Fruit fly (Drosophila melanogaster): ENCODE data around the gene CG3987.

The CG3987 gene

dm6 chr3R:15139816-15140473, at the start of gene CG3987:
Gene CG3987, plus strand, starts transcription at chr3R:15139958.
- TF ChIP-seq ey (GFP tag; optimal IDR thresholded peaks at IDR 0.05): no peak
- TF ChIP-seq Sp1 (GFP tag; optimal IDR thresholded peaks at IDR 0.05): no peak
- no peak for TF ChIP-seq CrebA (GFP tag; optimal IDR thresholded peaks at IDR 0.05; ENCODE audit: borderline replicate concordance)
- no peak for TF ChIP-seq dl (GFP tag; optimal IDR thresholded peaks at IDR 0.05; ENCODE audit: insufficient read depth in 1 of 2, partially characterized antibody in 2 of 2)
- no peak for TF ChIP-seq brk (GFP tag; optimal IDR thresholded peaks at IDR 0.05)
- TF ChIP-seq Dfd (GFP tag; optimal IDR thresholded peaks at IDR 0.05): no peak
- no peak for TF ChIP-seq Myc (optimal IDR thresholded peaks at IDR 0.05)
- TF ChIP-seq lola (GFP tag; optimal IDR thresholded peaks at IDR 0.05): no peak
- TF ChIP-seq usp (GFP tag; optimal IDR thresholded peaks at IDR 0.05): no peak
- TF ChIP-seq pan (optimal IDR thresholded peaks at IDR 0.05): no peak
- no peak for TF ChIP-seq br (GFP tag; optimal IDR thresholded peaks at IDR 0.05)
- no peak for TF ChIP-seq Rel (GFP tag; optimal IDR thresholded peaks at IDR 0.05)
- TF ChIP-seq Rel (tag; optimal IDR thresholded peaks at IDR 0.05): peak; percentile 98
- TF ChIP-seq dsf (GFP tag; optimal IDR thresholded peaks at IDR 0.05; ENCODE audit: borderline replicate concordance): no peak
- TF ChIP-seq Vsx2 (GFP tag; optimal IDR thresholded peaks at IDR 0.05; ENCODE audit: partially characterized antibody): peak; percentile 58
- TF ChIP-seq Jra (GFP tag; optimal IDR thresholded peaks at IDR 0.05): no peak
- peak; percentile 62 for TF ChIP-seq Dif (GFP tag; optimal IDR thresholded peaks at IDR 0.05; ENCODE audit: partially characterized antibody)
- TF ChIP-seq GATAd (GFP tag; optimal IDR thresholded peaks at IDR 0.05): no peak
- TF ChIP-seq woc (GFP tag; optimal IDR thresholded peaks at IDR 0.05): no peak
- no peak for TF ChIP-seq sage (GFP tag; optimal IDR thresholded peaks at IDR 0.05)
- TF ChIP-seq foxo (GFP tag; optimal IDR thresholded peaks at IDR 0.05): no peak
- TF ChIP-seq HLH106 (tag; optimal IDR thresholded peaks at IDR 0.05): no peak

dm6 chr3R:15091680-15092343, 47.9 kb upstream of the CG3987 start:
- TF ChIP-seq psq (GFP tag; optimal IDR thresholded peaks at IDR 0.05) (peak; percentile 69), jim (GFP tag; optimal IDR thresholded peaks at IDR 0.05) (peak; percentile 53), fru (GFP tag; optimal IDR thresholded peaks at IDR 0.05) (no peak), sv (GFP tag; optimal IDR thresholded peaks at IDR 0.05) (no peak), Myc (optimal IDR thresholded peaks at IDR 0.05) (no peak), dl (GFP tag; optimal IDR thresholded peaks at IDR 0.05; ENCODE audit: insufficient read depth in 1 of 2, partially characterized antibody in 2 of 2) (peak in 1 of 2 experiments; percentile 26), Sp1 (GFP tag; optimal IDR thresholded peaks at IDR 0.05) (peak; percentile 12), GATAd (GFP tag; optimal IDR thresholded peaks at IDR 0.05) (no peak), tai (GFP tag; optimal IDR thresholded peaks at IDR 0.05) (no peak), sage (GFP tag; optimal IDR thresholded peaks at IDR 0.05) (peak; percentile 2), dsf (GFP tag; optimal IDR thresholded peaks at IDR 0.05; ENCODE audit: borderline replicate concordance) (no peak)

- no peak for TF ChIP-seq Hr83 (GFP tag; optimal IDR thresholded peaks at IDR 0.05; ENCODE audit: poor library complexity, severe bottlenecking)
- TF ChIP-seq fru (GFP tag; optimal IDR thresholded peaks at IDR 0.05): peak; percentile 78
- TF ChIP-seq sage (GFP tag; optimal IDR thresholded peaks at IDR 0.05): no peak
- peak; percentile 34 for TF ChIP-seq brk (GFP tag; optimal IDR thresholded peaks at IDR 0.05)
- peak; percentile 40 for TF ChIP-seq psq (GFP tag; optimal IDR thresholded peaks at IDR 0.05)
- no peak for TF ChIP-seq N (GFP tag; optimal IDR thresholded peaks at IDR 0.05)
- TF ChIP-seq Vsx2 (GFP tag; optimal IDR thresholded peaks at IDR 0.05; ENCODE audit: partially characterized antibody): no peak
- TF ChIP-seq br (GFP tag; optimal IDR thresholded peaks at IDR 0.05): peak; percentile 49
- no peak for TF ChIP-seq Abd-B (GFP tag; optimal IDR thresholded peaks at IDR 0.05)
- no peak for TF ChIP-seq Hr78 (GFP tag; optimal IDR thresholded peaks at IDR 0.05)
- no peak for TF ChIP-seq GATAd (GFP tag; optimal IDR thresholded peaks at IDR 0.05)
- peak; percentile 71 for TF ChIP-seq OdsH (GFP tag; optimal IDR thresholded peaks at IDR 0.05)
- TF ChIP-seq HLH106 (tag; optimal IDR thresholded peaks at IDR 0.05): peak; percentile 80
- TF ChIP-seq Rel (GFP tag; optimal IDR thresholded peaks at IDR 0.05): no peak
- TF ChIP-seq Rel (tag; optimal IDR thresholded peaks at IDR 0.05): no peak
- TF ChIP-seq Mio (GFP tag; optimal IDR thresholded peaks at IDR 0.05): no peak
- no peak for TF ChIP-seq sv (GFP tag; optimal IDR thresholded peaks at IDR 0.05)
- no peak for TF ChIP-seq dl (GFP tag; optimal IDR thresholded peaks at IDR 0.05; ENCODE audit: insufficient read depth in 1 of 2, partially characterized antibody in 2 of 2)
- TF ChIP-seq pan (optimal IDR thresholded peaks at IDR 0.05): no peak
- no peak for TF ChIP-seq Dif (GFP tag; optimal IDR thresholded peaks at IDR 0.05; ENCODE audit: partially characterized antibody)
- TF ChIP-seq rgr (GFP tag; optimal IDR thresholded peaks at IDR 0.05): peak; percentile 63
- peak; percentile 69 for TF ChIP-seq h (GFP tag; optimal IDR thresholded peaks at IDR 0.05)
- TF ChIP-seq lola (GFP tag; optimal IDR thresholded peaks at IDR 0.05): no peak
- TF ChIP-seq ey (GFP tag; optimal IDR thresholded peaks at IDR 0.05): peak; percentile 73
- TF ChIP-seq dmrt93B (GFP tag; optimal IDR thresholded peaks at IDR 0.05): peak; percentile 58
- TF ChIP-seq foxo (GFP tag; optimal IDR thresholded peaks at IDR 0.05): peak in 1 of 2 experiments; percentile 70
- TF ChIP-seq Sp1 (GFP tag; optimal IDR thresholded peaks at IDR 0.05): peak; percentile 73
- no peak for TF ChIP-seq usp (GFP tag; optimal IDR thresholded peaks at IDR 0.05)
- peak; percentile 63 for TF ChIP-seq CG9705 (GFP tag; optimal IDR thresholded peaks at IDR 0.05)
- peak; percentile 53 for TF ChIP-seq Hnf4 (GFP tag; optimal IDR thresholded peaks at IDR 0.05)
- TF ChIP-seq CG32264 (GFP tag; optimal IDR thresholded peaks at IDR 0.05): peak; percentile 27
- no peak for TF ChIP-seq Jra (GFP tag; optimal IDR thresholded peaks at IDR 0.05)
- TF ChIP-seq jim (GFP tag; optimal IDR thresholded peaks at IDR 0.05): no peak
- no peak for TF ChIP-seq Myc (optimal IDR thresholded peaks at IDR 0.05)
- TF ChIP-seq CrebA (GFP tag; optimal IDR thresholded peaks at IDR 0.05; ENCODE audit: borderline replicate concordance): no peak
- peak; percentile 61 for TF ChIP-seq tai (GFP tag; optimal IDR thresholded peaks at IDR 0.05)
- peak; percentile 67 for TF ChIP-seq woc (GFP tag; optimal IDR thresholded peaks at IDR 0.05)
- TF ChIP-seq Dfd (GFP tag; optimal IDR thresholded peaks at IDR 0.05): no peak
- TF ChIP-seq dsf (GFP tag; optimal IDR thresholded peaks at IDR 0.05; ENCODE audit: borderline replicate concordance): peak; percentile 8
Observed at dm6 chr3R:15092351-15092750, 47.4 kb upstream of the CG3987 start.
